Worm (Caenorhabditis elegans) whole organism, L4 larva: ENCODE results near the gene dre-1.

Source experiments
- F26F4.8 ChIP-seq: fragments of 200-800 bp; sonication (Bioruptor generic); conservative IDR thresholded peaks from 2 replicates; pipeline ENCODE4 v1.3.6; 2022; ENCODE audit warnings: missing genetic modification characterization, missing compliant biosample characterization
- F44E2.7 ChIP-seq: fragments of 200-800 bp; sonication (Bioruptor generic); IDR thresholded peaks from 2 replicates; pipeline ENCODE4 v2.1.2; 2022; ENCODE audit warnings: missing genetic modification characterization, missing compliant biosample characterization
- F49E8.2 ChIP-seq: sonication (generic microtip); optimal IDR thresholded peaks from 2 replicates; lab custom pipeline; 2016; ENCODE audit warnings: missing compliant biosample characterization, mild to moderate bottlenecking, missing genetic modification characterization, borderline replicate concordance
- R02D3.7 ChIP-seq: fragments of 150-350 bp; sonication (generic microtip); optimal IDR thresholded peaks from 3 replicates; lab custom pipeline; 2014; ENCODE audit warnings: missing biosample characterization, missing genetic modification characterization
- T26A8.4 ChIP-seq: fragments of 200-800 bp; sonication (Bioruptor generic); IDR thresholded peaks from 2 replicates; pipeline ENCODE4 v1.3.6; 2022; ENCODE audit warnings: missing genetic modification characterization, missing compliant biosample characterization
- Y105C5A.15 ChIP-seq: fragments of 200-800 bp; sonication (Bioruptor generic); IDR thresholded peaks from 2 replicates; pipeline ENCODE4 v1.3.6; 2022; ENCODE audit warnings: missing genetic modification characterization, missing compliant biosample characterization
- Y48G9A.11 ChIP-seq: fragments of 200-800 bp; sonication (Bioruptor generic); IDR thresholded peaks from 2 replicates; pipeline ENCODE4 v1.3.6; 2022; ENCODE audit warnings: missing genetic modification reagents, missing genetic modification characterization, missing compliant biosample characterization
- Y5F2A.4 ChIP-seq: fragments of 200-800 bp; sonication (Bioruptor generic); optimal IDR thresholded peaks from 2 replicates; lab custom pipeline; 2018; ENCODE audit warnings: mild to moderate bottlenecking, missing genetic modification characterization, missing compliant biosample characterization
- ZK546.5 ChIP-seq, 2 experiments: sonication (generic microtip); optimal IDR thresholded peaks; 2 replicates each; lab custom pipeline; 2017; ENCODE audit warnings: missing biosample characterization in 2 of 2, missing genetic modification characterization in 2 of 2
- aha-1 ChIP-seq: fragments of 150-350 bp; peaks from one replicate; lab custom pipeline; 2014; ENCODE audit warnings: missing biosample characterization, missing genetic modification characterization
- aly-2 ChIP-seq: sonication (generic microtip); optimal IDR thresholded peaks from 2 replicates; lab custom pipeline; 2018; ENCODE audit warnings: missing biosample characterization, missing genetic modification characterization
- arid-1 ChIP-seq: fragments of 200-800 bp; sonication (Bioruptor generic); conservative IDR thresholded peaks from 2 replicates; pipeline ENCODE4 v1.3.6; 2022; ENCODE audit warnings: missing genetic modification reagents, missing genetic modification characterization, missing compliant biosample characterization
- attf-4 ChIP-seq: sonication (generic microtip); optimal IDR thresholded peaks from 3 replicates; lab custom pipeline; 2017; ENCODE audit warnings: missing biosample characterization, missing genetic modification characterization
- ceh-32 ChIP-seq: sonication (generic microtip); optimal IDR thresholded peaks from 2 replicates; lab custom pipeline; 2016; ENCODE audit warnings: mild to moderate bottlenecking, missing genetic modification characterization, missing compliant biosample characterization; ENCODE audit not compliant: poor library complexity
- ceh-62 ChIP-seq: sonication (generic microtip); optimal IDR thresholded peaks from 2 replicates; lab custom pipeline; 2017; ENCODE audit warnings: missing biosample characterization, missing genetic modification characterization
- ces-1 ChIP-seq: fragments of 150-350 bp; sonication (generic microtip); optimal IDR thresholded peaks from 4 replicates; lab custom pipeline; 2014; ENCODE audit warnings: missing biosample characterization, missing genetic modification reagents, missing genetic modification characterization
- cey-2 ChIP-seq: sonication (generic microtip); optimal IDR thresholded peaks from 3 replicates; lab custom pipeline; 2017; ENCODE audit warnings: missing genetic modification characterization, mild to moderate bottlenecking, missing compliant biosample characterization, antibody characterized with exemption, borderline replicate concordance; ENCODE audit not compliant: insufficient read depth
- ctbp-1 ChIP-seq: fragments of 200-800 bp; sonication (Bioruptor generic); IDR thresholded peaks from 2 replicates; pipeline ENCODE4 v1.3.6; 2022; ENCODE audit warnings: missing genetic modification reagents, missing genetic modification characterization, missing compliant biosample characterization
- dmd-6 ChIP-seq: fragments of 200-800 bp; sonication (Bioruptor generic); IDR thresholded peaks from 2 replicates; pipeline ENCODE4 v1.3.6; 2022; ENCODE audit warnings: missing genetic modification reagents, missing genetic modification characterization, missing compliant biosample characterization
- dmd-9 ChIP-seq: fragments of 200-800 bp; sonication (Bioruptor generic); IDR thresholded peaks from 2 replicates; pipeline ENCODE4 v1.3.6; 2022; ENCODE audit warnings: missing genetic modification reagents, missing genetic modification characterization, missing compliant biosample characterization
- dpl-1 ChIP-seq: fragments of 150-350 bp; optimal IDR thresholded peaks from 2 replicates; lab custom pipeline; 2014; ENCODE audit warnings: missing biosample characterization, missing genetic modification reagents, missing genetic modification characterization
- egl-43 ChIP-seq: fragments of 200-800 bp; sonication (Bioruptor generic); IDR thresholded peaks from 2 replicates; pipeline ENCODE4 v1.3.6; 2022; ENCODE audit warnings: missing genetic modification reagents, missing genetic modification characterization, missing compliant biosample characterization
- hmg-1.1 ChIP-seq: fragments of 200-800 bp; sonication (Bioruptor generic); IDR thresholded peaks from 2 replicates; pipeline ENCODE4 v1.3.6; 2022; ENCODE audit warnings: missing genetic modification reagents, missing genetic modification characterization, missing compliant biosample characterization
- lin-15B ChIP-seq: fragments of 150-350 bp; sonication (generic microtip); optimal IDR thresholded peaks from 3 replicates; lab custom pipeline; 2014; ENCODE audit warnings: missing biosample characterization, missing genetic modification characterization
- lin-39 ChIP-seq: fragments of 150-350 bp; optimal IDR thresholded peaks from 2 replicates; lab custom pipeline; 2014; ENCODE audit warnings: missing biosample characterization, missing genetic modification reagents, missing genetic modification characterization
- lir-3 ChIP-seq: sonication (generic microtip); optimal IDR thresholded peaks from 2 replicates; lab custom pipeline; 2016; ENCODE audit warnings: mild to moderate bottlenecking, missing genetic modification characterization, missing compliant biosample characterization
- mdl-1 ChIP-seq, 2 experiments: fragments of 150-350 bp in 1 of 2; sonication (generic microtip) in 1 of 2; optimal IDR thresholded peaks; 2 replicates each; lab custom pipeline; 2014 to 2017; ENCODE audit warnings: missing biosample characterization in 2 of 2, missing genetic modification characterization in 2 of 2
- mes-2 ChIP-seq: sonication (generic microtip); optimal IDR thresholded peaks from 2 replicates; lab custom pipeline; 2016; ENCODE audit warnings: missing genotype, mild to moderate bottlenecking, missing genetic modification characterization, missing compliant biosample characterization; ENCODE audit not compliant: poor library complexity, severe bottlenecking
- mxl-2 ChIP-seq: fragments of 200-800 bp; sonication (Bioruptor generic); conservative IDR thresholded peaks from 2 replicates; pipeline ENCODE4 v1.3.6; 2022; ENCODE audit warnings: missing genetic modification reagents, missing genetic modification characterization, missing compliant biosample characterization
- mxl-3 ChIP-seq: fragments of 200-800 bp; sonication (Bioruptor generic); optimal IDR thresholded peaks from 2 replicates; lab custom pipeline; 2018; ENCODE audit warnings: mild to moderate bottlenecking, missing genetic modification characterization, missing compliant biosample characterization
- nhr-102 ChIP-seq: sonication (generic microtip); optimal IDR thresholded peaks from 2 replicates; lab custom pipeline; 2016; ENCODE audit warnings: mild to moderate bottlenecking, missing genetic modification characterization, moderate library complexity, missing compliant biosample characterization
- nhr-25 ChIP-seq: sonication (generic microtip); optimal IDR thresholded peaks from 2 replicates; lab custom pipeline; 2017; ENCODE audit warnings: missing genetic modification characterization, mild to moderate bottlenecking, missing compliant biosample characterization, antibody characterized with exemption, moderate library complexity, borderline replicate concordance; ENCODE audit not compliant: insufficient read depth
- nhr-41 ChIP-seq: fragments of 200-800 bp; sonication (Bioruptor generic); IDR thresholded peaks from 2 replicates; pipeline ENCODE4 v1.3.6; 2022; ENCODE audit warnings: missing genetic modification reagents, missing genetic modification characterization, missing compliant biosample characterization
- pha-4 ChIP-seq, 2 experiments: fragments of 150-350 bp in 1 of 2; fragments of 200-800 bp in 1 of 2; sonication (Bioruptor generic) in 1 of 2; IDR thresholded peaks in 1 of 2; optimal IDR thresholded peaks in 1 of 2; 2 replicates each; pipeline versions ENCODE4 v1.3.6 to Lab custom; 2014 to 2022; ENCODE audit warnings: missing genetic modification characterization in 2 of 2, missing genetic modification reagents in 2 of 2, missing biosample characterization in 1 of 2, missing compliant biosample characterization in 1 of 2
- php-3 ChIP-seq: fragments of 200-800 bp; sonication (Bioruptor generic); IDR thresholded peaks from 2 replicates; pipeline ENCODE4 v1.3.6; 2022; ENCODE audit warnings: missing genetic modification reagents, missing genetic modification characterization, missing compliant biosample characterization
- set-16 ChIP-seq: fragments of 200-800 bp; sonication (Bioruptor generic); IDR thresholded peaks from 2 replicates; pipeline ENCODE4 v1.3.6; 2022; ENCODE audit warnings: missing genetic modification reagents, missing genetic modification characterization, missing compliant biosample characterization
- snpc-1.2 ChIP-seq: fragments of 200-800 bp; sonication (Bioruptor generic); IDR thresholded peaks from 2 replicates; pipeline ENCODE4 v1.3.6; 2022; ENCODE audit warnings: missing genetic modification reagents, missing genetic modification characterization, missing compliant biosample characterization
- spr-1 ChIP-seq: sonication (generic microtip); optimal IDR thresholded peaks from 2 replicates; lab custom pipeline; 2016; ENCODE audit warnings: mild to moderate bottlenecking, missing genetic modification characterization, missing compliant biosample characterization
- spr-3 ChIP-seq: fragments of 200-800 bp; sonication (Bioruptor generic); optimal IDR thresholded peaks from 2 replicates; lab custom pipeline; 2018; ENCODE audit warnings: mild to moderate bottlenecking, missing genetic modification characterization, missing compliant biosample characterization
- tra-1 ChIP-seq: fragments of 200-800 bp; sonication (Bioruptor generic); IDR thresholded peaks from 2 replicates; pipeline ENCODE4 v1.3.6; 2022; ENCODE audit warnings: missing genetic modification reagents, missing genetic modification characterization, missing compliant biosample characterization
- unc-130 ChIP-seq: sonication (generic microtip); optimal IDR thresholded peaks from 2 replicates; lab custom pipeline; 2016; ENCODE audit warnings: missing genetic modification reagents, missing genetic modification characterization, missing compliant biosample characterization
- unc-62 ChIP-seq, 3 experiments: fragments of 150-350 bp in 1 of 3; sonication (generic microtip); optimal IDR thresholded peaks in 2 of 3; peaks in 1 of 3; 1 replicate in 1 of 3; 2 replicates in 2 of 3; lab custom pipeline; 2014 to 2017; ENCODE audit warnings: missing biosample characterization in 3 of 3, missing genetic modification characterization in 3 of 3, missing genetic modification reagents in 3 of 3, missing genotype in 1 of 3
- zag-1 ChIP-seq: fragments of 150-350 bp; optimal IDR thresholded peaks from 2 replicates; lab custom pipeline; 2014; ENCODE audit warnings: missing biosample characterization, missing genetic modification characterization
- zfp-2 ChIP-seq: sonication (generic microtip); optimal IDR thresholded peaks from 2 replicates; lab custom pipeline; 2016; ENCODE audit warnings: mild to moderate bottlenecking, missing genetic modification characterization, missing compliant biosample characterization
- zfp-3 ChIP-seq: fragments of 200-800 bp; sonication (Bioruptor generic); conservative IDR thresholded peaks from 2 replicates; pipeline ENCODE4 v1.3.6; 2022; ENCODE audit warnings: missing genetic modification reagents, missing genetic modification characterization, missing compliant biosample characterization
- zip-11 ChIP-seq: fragments of 200-800 bp; sonication (Bioruptor generic); IDR thresholded peaks from 2 replicates; pipeline ENCODE4 v1.3.6; 2022; ENCODE audit warnings: missing genetic modification characterization, missing compliant biosample characterization
- ztf-11 ChIP-seq: fragments of 150-350 bp; optimal IDR thresholded peaks from 2 replicates; lab custom pipeline; 2014; ENCODE audit warnings: missing biosample characterization, missing genetic modification characterization

Gene dre-1

DNA sequence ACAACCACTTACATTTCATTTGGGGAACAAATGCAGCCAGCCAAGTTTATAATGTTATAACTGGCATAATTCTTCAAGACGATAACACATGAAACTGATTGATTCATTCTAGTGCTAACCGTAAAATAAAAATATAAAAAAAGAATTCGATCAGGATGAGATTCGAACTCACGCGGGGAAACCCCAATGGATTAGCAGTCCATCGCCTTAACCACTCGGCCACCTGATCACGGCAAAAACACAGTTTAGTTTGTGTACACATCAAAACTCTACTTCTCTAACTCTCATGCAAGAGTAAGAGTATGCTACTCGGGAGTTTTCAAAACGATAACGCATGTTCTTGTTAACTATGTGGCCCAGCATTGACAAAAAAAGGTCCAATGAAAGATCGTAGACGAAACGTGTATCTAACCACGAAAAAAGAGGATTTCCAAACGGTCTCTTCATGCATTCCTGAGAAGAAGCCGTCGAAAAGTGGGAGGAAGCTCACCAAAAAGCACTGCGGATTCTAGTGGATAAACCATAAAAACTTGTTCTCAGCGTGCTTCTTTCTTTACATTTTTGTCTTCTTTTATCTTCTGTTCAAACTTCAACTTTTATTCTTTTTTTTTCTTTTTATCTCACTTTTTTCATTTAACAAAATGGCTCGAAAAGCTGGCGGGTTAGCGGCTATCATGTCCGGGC, 5.5 kb upstream of the dre-1 start, which contains the start of gene twk-10 (continued):
- TF ChIP-seq hmg-1.1: peak; percentile 41; the same call in 1 of the 2 replicates
- TF ChIP-seq unc-62 (GFP tag; optimal IDR thresholded peaks at IDR 0.05 in 1 of 2; lab: Kevin White, UChicago): no peak
- TF ChIP-seq unc-62 (tag; optimal IDR thresholded peaks at IDR 0.05; lab: Kevin White, UChicago): no peak
- TF ChIP-seq egl-43 (GFP tag; lab: Robert Waterston, UW): no peak; the same call in 1 of the 2 replicates
- TF ChIP-seq set-16 (GFP tag; lab: Robert Waterston, UW): no peak
- TF ChIP-seq dmd-9 (GFP tag; lab: Robert Waterston, UW): 0 out of 2 replicates have a peak, but pooled peaks have one; percentile 70
- TF ChIP-seq spr-3 (GFP tag; lab: Kevin White, UChicago): no peak
- TF ChIP-seq nhr-25 (tag; lab: Kevin White, UChicago): no peak
- TF ChIP-seq lir-3: no peak
- TF ChIP-seq F49E8.2 (tag; lab: Kevin White, UChicago): no peak
- no peak for TF ChIP-seq lin-15B (tag; lab: Kevin White, UChicago)
- no peak for TF ChIP-seq mxl-2
- no peak for TF ChIP-seq ztf-11 (tag; lab: Kevin White, UChicago)
- TF ChIP-seq lin-39 (tag; lab: Kevin White, UChicago): no peak
- TF ChIP-seq Y48G9A.11: peak; percentile 69; the same call in 1 of the 2 replicates
- no peak for TF ChIP-seq zag-1 (tag; lab: Kevin White, UChicago)
- TF ChIP-seq ZK546.5 (tag; optimal IDR thresholded peaks at IDR 0.05; lab: Kevin White, UChicago): no peak
- peak; percentile 21 for TF ChIP-seq unc-130
- TF ChIP-seq aly-2 (tag; lab: Kevin White, UChicago): no peak
- 0 out of 2 replicates have a peak, but pooled peaks have one; percentile 62 for TF ChIP-seq F44E2.7 (GFP tag; lab: Robert Waterston, UW)
- TF ChIP-seq php-3 (GFP tag; lab: Robert Waterston, UW): no peak
- peak; percentile 52; the same call in 1 of the 2 replicates for TF ChIP-seq T26A8.4 (GFP tag; lab: Robert Waterston, UW)
- no peak for TF ChIP-seq aha-1
- TF ChIP-seq arid-1 (GFP tag; lab: Robert Waterston, UW): peak; percentile 64; the same call in 1 of the 2 replicates
- no peak for TF ChIP-seq snpc-1.2 (GFP tag; lab: Robert Waterston, UW)
- no peak for TF ChIP-seq nhr-102 (tag; lab: Kevin White, UChicago)
- no peak for TF ChIP-seq ceh-62 (tag; lab: Kevin White, UChicago)
- TF ChIP-seq zfp-3: no peak
- TF ChIP-seq pha-4 (GFP tag; IDR thresholded peaks at IDR 0.05; lab: Robert Waterston, UW): peak; percentile 76; the same call in 1 of the 2 replicates
- no peak for TF ChIP-seq pha-4 (tag; optimal IDR thresholded peaks at IDR 0.05; lab: Kevin White, UChicago)
- TF ChIP-seq ceh-32 (tag; lab: Kevin White, UChicago): no peak
- no peak for TF ChIP-seq attf-4 (tag; lab: Kevin White, UChicago)
- no peak for TF ChIP-seq cey-2 (tag; lab: Kevin White, UChicago)
- TF ChIP-seq R02D3.7 (tag; lab: Kevin White, UChicago): no peak
- peak; percentile 60 for TF ChIP-seq dmd-6 (GFP tag; lab: Robert Waterston, UW)
- TF ChIP-seq nhr-41 (GFP tag; lab: Robert Waterston, UW): 0 out of 2 replicates have a peak, but pooled peaks have one; percentile 34
- no peak for TF ChIP-seq mxl-3 (GFP tag; lab: Kevin White, UChicago)
- no peak for TF ChIP-seq zfp-2 (tag; lab: Kevin White, UChicago)
- TF ChIP-seq ctbp-1 (GFP tag; lab: Robert Waterston, UW): 0 out of 2 replicates have a peak, but pooled peaks have one; percentile 27
- TF ChIP-seq zip-11 (GFP tag; lab: Robert Waterston, UW): no peak
- no peak for TF ChIP-seq mes-2
- TF ChIP-seq dpl-1 (GFP tag; lab: Kevin White, UChicago): no peak
- TF ChIP-seq spr-1 (tag; lab: Kevin White, UChicago): no peak
- TF ChIP-seq tra-1: peak; percentile 83
- peak; percentile 73; the same call in 1 of the 2 replicates for TF ChIP-seq F26F4.8 (GFP tag; lab: Robert Waterston, UW)
- TF ChIP-seq Y105C5A.15: no peak
- TF ChIP-seq mdl-1 (tag; optimal IDR thresholded peaks at IDR 0.05; lab: Kevin White, UChicago): no peak
- TF ChIP-seq ces-1 (GFP tag; lab: Kevin White, UChicago): no peak
- TF ChIP-seq Y5F2A.4 (GFP tag; lab: Kevin White, UChicago): no peak
